Worm (Caenorhabditis elegans) whole organism, young adult: ENCODE results near the gene mrps-26.
A peak's percentile ranks its signal among the peaks of the same experiment; 100 is the strongest.

Experiments used
- B0261.1 ChIP-seq: sonication (generic microtip); optimal IDR thresholded peaks from 2 replicates; lab custom pipeline; 2016; ENCODE audit warnings: mild to moderate bottlenecking, missing genetic modification characterization, moderate library complexity, missing compliant biosample characterization
- B0336.3 ChIP-seq: fragments of 200-800 bp; sonication (Bioruptor generic); IDR thresholded peaks from 2 replicates; pipeline ENCODE4 v1.3.6; 2022; ENCODE audit warnings: missing genetic modification characterization, missing compliant biosample characterization
- F10E7.11 ChIP-seq: sonication (generic microtip); optimal IDR thresholded peaks from 2 replicates; lab custom pipeline; 2017; ENCODE audit warnings: mild to moderate bottlenecking, missing genetic modification characterization, moderate library complexity, missing compliant biosample characterization
- F49E8.2 ChIP-seq: sonication (generic microtip); optimal IDR thresholded peaks from 3 replicates; lab custom pipeline; 2017; ENCODE audit warnings: missing genetic modification characterization, mild to moderate bottlenecking, missing compliant biosample characterization, antibody characterized with exemption, moderate library complexity; ENCODE audit not compliant: insufficient read depth
- F52B5.7 ChIP-seq: sonication (generic microtip); optimal IDR thresholded peaks from 2 replicates; lab custom pipeline; 2016; ENCODE audit warnings: mild to moderate bottlenecking, missing genetic modification characterization, missing compliant biosample characterization
- F57C9.4 ChIP-seq: sonication (generic microtip); optimal IDR thresholded peaks from 2 replicates; lab custom pipeline; 2017; ENCODE audit warnings: mild to moderate bottlenecking, missing genetic modification characterization, missing compliant biosample characterization
- T26A5.8 ChIP-seq: sonication (generic microtip); optimal IDR thresholded peaks from 2 replicates; lab custom pipeline; 2016; ENCODE audit warnings: missing genetic modification characterization, missing compliant biosample characterization
- Y53F4B.3 ChIP-seq: fragments of 200-800 bp; sonication (Bioruptor generic); IDR thresholded peaks from 2 replicates; pipeline ENCODE4 v1.3.6; 2022; ENCODE audit warnings: missing genetic modification reagents, missing genetic modification characterization, missing compliant biosample characterization
- Y53G8AR.9 ChIP-seq: fragments of 200-800 bp; sonication (Bioruptor generic); conservative IDR thresholded peaks from 2 replicates; pipeline ENCODE4 v1.3.6; 2022; ENCODE audit warnings: missing genetic modification reagents, missing genetic modification characterization, missing compliant biosample characterization
- Y95B8A.8 ChIP-seq: fragments of 200-800 bp; sonication (Bioruptor generic); IDR thresholded peaks from 2 replicates; pipeline ENCODE4 v1.3.6; 2022; ENCODE audit warnings: missing genetic modification reagents, missing genetic modification characterization, missing compliant biosample characterization
- aptf-3 ChIP-seq: fragments of 200-800 bp; sonication (Bioruptor generic); IDR thresholded peaks from 2 replicates; pipeline ENCODE4 v1.3.6; 2022; ENCODE audit warnings: missing genetic modification characterization, missing compliant biosample characterization
- atf-7 ChIP-seq: sonication (generic microtip); optimal IDR thresholded peaks from 2 replicates; lab custom pipeline; 2017; ENCODE audit warnings: mild to moderate bottlenecking, missing genetic modification characterization, missing compliant biosample characterization
- athp-1 ChIP-seq: sonication (generic microtip); optimal IDR thresholded peaks from 2 replicates; lab custom pipeline; 2017; ENCODE audit warnings: mild to moderate bottlenecking, missing genetic modification characterization, missing compliant biosample characterization
- attf-6 ChIP-seq: fragments of 200-800 bp; sonication (Bioruptor generic); IDR thresholded peaks from 2 replicates; pipeline ENCODE4 v1.3.6; 2022; ENCODE audit warnings: missing genetic modification reagents, missing genetic modification characterization, missing compliant biosample characterization
- cebp-1 ChIP-seq, 2 experiments: fragments of 200-800 bp in 1 of 2; sonication (Bioruptor generic) in 1 of 2; sonication (generic microtip) in 1 of 2; IDR thresholded peaks in 1 of 2; optimal IDR thresholded peaks in 1 of 2; 2 replicates each; pipeline versions ENCODE4 v1.3.6 to Lab custom; 2017 to 2022; ENCODE audit warnings: missing compliant biosample characterization in 2 of 2, missing genetic modification characterization in 2 of 2, mild to moderate bottlenecking in 1 of 2, missing genetic modification reagents in 1 of 2, moderate library complexity in 1 of 2
- cebp-2 ChIP-seq: fragments of 200-800 bp; sonication (Bioruptor generic); IDR thresholded peaks from 2 replicates; pipeline ENCODE4 v1.3.6; 2022; ENCODE audit warnings: missing genetic modification characterization, missing compliant biosample characterization
- ceh-40 ChIP-seq: fragments of 200-800 bp; sonication (Bioruptor generic); IDR thresholded peaks from 2 replicates; pipeline ENCODE4 v1.3.6; 2022; ENCODE audit warnings: missing genetic modification characterization, missing compliant biosample characterization
- ceh-91 ChIP-seq: fragments of 200-800 bp; sonication (Bioruptor generic); IDR thresholded peaks from 2 replicates; pipeline ENCODE4 v1.3.6; 2022; ENCODE audit warnings: missing genetic modification reagents, missing genetic modification characterization, missing compliant biosample characterization
- die-1 ChIP-seq: sonication (generic microtip); optimal IDR thresholded peaks from 2 replicates; lab custom pipeline; 2016; ENCODE audit warnings: missing genotype, mild to moderate bottlenecking, missing genetic modification characterization, missing compliant biosample characterization
- dox-1 ChIP-seq: fragments of 200-800 bp; sonication (Bioruptor generic); IDR thresholded peaks from 2 replicates; pipeline ENCODE4 v1.3.6; 2022; ENCODE audit warnings: missing genetic modification reagents, missing genetic modification characterization, missing compliant biosample characterization
- ets-4 ChIP-seq: fragments of 200-800 bp; sonication (Bioruptor generic); optimal IDR thresholded peaks from 2 replicates; lab custom pipeline; 2018; ENCODE audit warnings: mild to moderate bottlenecking, missing genetic modification characterization, missing compliant biosample characterization
- fkh-3 ChIP-seq: sonication (generic microtip); optimal IDR thresholded peaks from 2 replicates; lab custom pipeline; 2016; ENCODE audit warnings: mild to moderate bottlenecking, missing genetic modification characterization, missing compliant biosample characterization
- gei-17 ChIP-seq: fragments of 200-800 bp; sonication (Bioruptor generic); optimal IDR thresholded peaks from 2 replicates; lab custom pipeline; 2018; ENCODE audit warnings: mild to moderate bottlenecking, missing genetic modification characterization, missing compliant biosample characterization
- hmg-1.2 ChIP-seq: fragments of 200-800 bp; sonication (Bioruptor generic); IDR thresholded peaks from 2 replicates; pipeline ENCODE4 v1.3.6; 2022; ENCODE audit warnings: missing genetic modification reagents, missing genetic modification characterization, missing compliant biosample characterization
- hsf-1 ChIP-seq: fragments of 200-800 bp; sonication (Bioruptor generic); IDR thresholded peaks from 2 replicates; pipeline ENCODE4 v1.3.6; 2022; ENCODE audit warnings: missing genetic modification reagents, missing genetic modification characterization, missing compliant biosample characterization
- lin-35 ChIP-seq, 3 experiments: fragments of 150-350 bp in 2 of 3; sonication (generic microtip) in 1 of 3; optimal IDR thresholded peaks; 2 replicates each; lab custom pipeline; 2014 to 2018; ENCODE audit warnings: missing biosample characterization in 3 of 3, missing genetic modification characterization in 3 of 3, missing genetic modification reagents in 3 of 3
- madf-6 ChIP-seq: fragments of 200-800 bp; sonication (Bioruptor generic); IDR thresholded peaks from 2 replicates; pipeline ENCODE4 v1.3.6; 2022; ENCODE audit warnings: missing genetic modification reagents, missing genetic modification characterization, missing compliant biosample characterization
- nfya-1 ChIP-seq: sonication (generic microtip); optimal IDR thresholded peaks from 2 replicates; lab custom pipeline; 2017; ENCODE audit warnings: antibody characterized with exemption, missing compliant biosample characterization, missing genetic modification characterization, borderline replicate concordance; ENCODE audit not compliant: insufficient read depth
- nhr-179 ChIP-seq: sonication (generic microtip); optimal IDR thresholded peaks from 2 replicates; lab custom pipeline; 2016; ENCODE audit warnings: mild to moderate bottlenecking, missing genetic modification characterization, missing compliant biosample characterization
- pha-4 ChIP-seq: fragments of 150-350 bp; sonication (generic microtip); optimal IDR thresholded peaks from 2 replicates; lab custom pipeline; 2014; ENCODE audit warnings: missing biosample characterization, missing genetic modification reagents, missing genetic modification characterization
- rcor-1 ChIP-seq: fragments of 200-800 bp; sonication (Bioruptor generic); IDR thresholded peaks from 2 replicates; pipeline ENCODE4 v1.3.6; 2022; ENCODE audit warnings: missing genetic modification reagents, missing genetic modification characterization, missing compliant biosample characterization
- rec-8 ChIP-seq, 2 experiments: sonication (generic microtip); optimal IDR thresholded peaks; 2 replicates each; lab custom pipeline; 2016; ENCODE audit warnings: mild to moderate bottlenecking in 2 of 2, missing genetic modification characterization in 2 of 2, missing genetic modification reagents in 2 of 2, missing genotype in 2 of 2, missing biosample characterization in 1 of 2, missing compliant biosample characterization in 1 of 2, moderate library complexity in 1 of 2
- repo-1 ChIP-seq: sonication (generic microtip); optimal IDR thresholded peaks from 2 replicates; lab custom pipeline; 2017; ENCODE audit warnings: mild to moderate bottlenecking, missing genetic modification characterization, missing compliant biosample characterization
- sea-2 ChIP-seq: fragments of 200-800 bp; sonication (Bioruptor generic); IDR thresholded peaks from 2 replicates; pipeline ENCODE4 v1.3.6; 2022; ENCODE audit warnings: missing genetic modification characterization, missing compliant biosample characterization
- snpc-1.1 ChIP-seq: sonication (generic microtip); optimal IDR thresholded peaks from 2 replicates; lab custom pipeline; 2017; ENCODE audit warnings: missing genetic modification characterization, mild to moderate bottlenecking, missing compliant biosample characterization, antibody characterized with exemption, moderate library complexity, missing genotype, missing genetic modification reagents; ENCODE audit not compliant: insufficient read depth
- snpc-1.3 ChIP-seq: sonication (generic microtip); optimal IDR thresholded peaks from 2 replicates; lab custom pipeline; 2017; ENCODE audit warnings: missing genetic modification characterization, mild to moderate bottlenecking, missing compliant biosample characterization, antibody characterized with exemption, moderate library complexity, missing genotype, missing genetic modification reagents; ENCODE audit not compliant: insufficient read depth
- snpc-3.4 ChIP-seq: sonication (generic microtip); optimal IDR thresholded peaks from 2 replicates; lab custom pipeline; 2017; ENCODE audit warnings: missing genetic modification characterization, mild to moderate bottlenecking, missing compliant biosample characterization, antibody characterized with exemption, moderate library complexity, missing genotype, missing genetic modification reagents
- snpc-4 ChIP-seq, 5 experiments: fragments of 150-350 bp in 1 of 5; sonication (generic microtip) in 4 of 5; optimal IDR thresholded peaks; 2 replicates each; lab custom pipeline; 2014 to 2018; ENCODE audit warnings: missing genetic modification characterization in 5 of 5, missing biosample characterization in 3 of 5, antibody characterized with exemption in 2 of 5, mild to moderate bottlenecking in 2 of 5, missing compliant biosample characterization in 2 of 5, missing genotype in 2 of 5, moderate library complexity in 2 of 5, missing genetic modification reagents in 1 of 5
- somi-1 ChIP-seq: fragments of 200-800 bp; sonication (Bioruptor generic); optimal IDR thresholded peaks from 2 replicates; lab custom pipeline; 2018; ENCODE audit warnings: mild to moderate bottlenecking, missing genetic modification characterization, missing compliant biosample characterization
- tbp1 ChIP-seq: fragments of 200-800 bp; sonication (Bioruptor generic); optimal IDR thresholded peaks from 2 replicates; lab custom pipeline; 2018; ENCODE audit warnings: mild to moderate bottlenecking, missing genetic modification characterization, missing compliant biosample characterization
- tlf-1 ChIP-seq: fragments of 200-800 bp; sonication (Bioruptor generic); optimal IDR thresholded peaks from 2 replicates; lab custom pipeline; 2018; ENCODE audit warnings: mild to moderate bottlenecking, missing genetic modification characterization, missing compliant biosample characterization
- unc-62 ChIP-seq: fragments of 150-350 bp; optimal IDR thresholded peaks from 2 replicates; lab custom pipeline; 2014; ENCODE audit warnings: missing biosample characterization, missing genetic modification reagents, missing genetic modification characterization
- xnd-1 ChIP-seq: sonication (generic microtip); optimal IDR thresholded peaks from 2 replicates; lab custom pipeline; 2016; ENCODE audit warnings: missing genotype, missing genetic modification reagents, missing genetic modification characterization, missing compliant biosample characterization
- ztf-18 ChIP-seq: sonication (generic microtip); optimal IDR thresholded peaks from 2 replicates; lab custom pipeline; 2016; ENCODE audit warnings: missing genotype, mild to moderate bottlenecking, missing genetic modification characterization, missing compliant biosample characterization
- ztf-26 ChIP-seq: sonication (generic microtip); optimal IDR thresholded peaks from 2 replicates; lab custom pipeline; 2017; ENCODE audit warnings: missing genetic modification characterization, missing compliant biosample characterization
- ztf-6 ChIP-seq: fragments of 200-800 bp; sonication (Bioruptor generic); IDR thresholded peaks from 2 replicates; pipeline ENCODE4 v1.3.6; 2022; ENCODE audit warnings: missing genetic modification reagents, missing genetic modification characterization, missing compliant biosample characterization

mrps-26 gene

ce11 chrIII:5273396-5273857 lies 39.0 kb downstream of the mrps-26 start, which contains the start of gene ztf-8 (continued):
- TF ChIP-seq sea-2 (GFP tag; lab: Robert Waterston, UW) (no peak), aptf-3 (0 out of 2 replicates have a peak, but pooled peaks have one; percentile 22), T26A5.8 (tag; lab: Kevin White, UChicago) (peak; percentile 30), hmg-1.2 (GFP tag; lab: Robert Waterston, UW) (peak; percentile 18; the same call in 1 of the 2 replicates), ets-4 (GFP tag; lab: Kevin White, UChicago) (no peak), Y53F4B.3 (GFP tag; lab: Robert Waterston, UW) (no peak), hsf-1 (peak; percentile 52; the same call in 1 of the 2 replicates), rcor-1 (peak; percentile 38), unc-62 (GFP tag; lab: Kevin White, UChicago) (no peak), ceh-40 (no peak), F52B5.7 (tag; lab: Kevin White, UChicago) (peak; percentile 10), die-1 (tag; lab: Kevin White, UChicago) (peak; percentile 32), tlf-1 (peak; percentile 29), athp-1 (tag; lab: Kevin White, UChicago) (peak; percentile 42), snpc-3.4 (tag; lab: Kevin White, UChicago) (no peak), ztf-6 (GFP tag; lab: Robert Waterston, UW) (no peak), Y95B8A.8 (no peak), B0336.3 (GFP tag; lab: Robert Waterston, UW) (peak; percentile 72), lin-35 (GFP tag; optimal IDR thresholded peaks at IDR 0.05; lab: Kevin White, UChicago) (peak in 1 of 3 experiments; percentile 22), atf-7 (tag; lab: Kevin White, UChicago) (peak; percentile 31), F49E8.2 (tag; lab: Kevin White, UChicago) (peak; percentile 75), ztf-18 (no peak), cebp-1 (GFP tag; IDR thresholded peaks at IDR 0.05; lab: Robert Waterston, UW) (no peak), cebp-1 (tag; optimal IDR thresholded peaks at IDR 0.05; lab: Kevin White, UChicago) (peak; percentile 38), cebp-2 (GFP tag; lab: Robert Waterston, UW) (no peak), fkh-3 (tag; lab: Kevin White, UChicago) (no peak), snpc-1.3 (no peak), ztf-26 (tag; lab: Kevin White, UChicago) (peak; percentile 12), xnd-1 (tag; lab: Kevin White, UChicago) (no peak), pha-4 (tag; lab: Kevin White, UChicago) (no peak), ceh-91 (GFP tag; lab: Robert Waterston, UW) (no peak), F10E7.11 (tag; lab: Kevin White, UChicago) (no peak), snpc-1.1 (tag; lab: Kevin White, UChicago) (peak; percentile 54), madf-6 (GFP tag; lab: Robert Waterston, UW) (peak; percentile 65), attf-6 (0 out of 2 replicates have a peak, but pooled peaks have one; percentile 47), repo-1 (tag; lab: Kevin White, UChicago) (peak; percentile 79), rec-8 (tag; optimal IDR thresholded peaks at IDR 0.05; lab: Kevin White, UChicago) (no peak), snpc-4 (GFP tag; optimal IDR thresholded peaks at IDR 0.05; lab: Kevin White, UChicago) (no peak), snpc-4 (tag; optimal IDR thresholded peaks at IDR 0.05; lab: Kevin White, UChicago) (peak in 1 of 4 experiments; percentile 29), nfya-1 (no peak), somi-1 (GFP tag; lab: Kevin White, UChicago) (no peak), tbp1 (peak; percentile 13), B0261.1 (tag; lab: Kevin White, UChicago) (peak; percentile 2), F57C9.4 (tag; lab: Kevin White, UChicago) (no peak), nhr-179 (no peak), dox-1 (GFP tag; lab: Robert Waterston, UW) (peak; percentile 19; the same call in 1 of the 2 replicates), gei-17 (GFP tag; lab: Kevin White, UChicago) (no peak), Y53G8AR.9 (GFP tag; lab: Robert Waterston, UW) (peak; percentile 66; the same call in 1 of the 2 replicates)
